Fruit fly (Drosophila melanogaster): Measurements from ENCODE around the gene ppk21.

The ppk21 gene

dm6 chr3R:29696359-29696758 is 31.8 kb downstream of the ppk21 start (continued):
- peak; percentile 18; the same call in 1 of the 2 replicates for TF ChIP-seq dan (GFP tag; IDR thresholded peaks at IDR 0.05)
- TF ChIP-seq ara (GFP tag; IDR thresholded peaks at IDR 0.05), result peak; percentile 38; the same call in 1 of the 2 replicates
- peak; percentile 65 for TF ChIP-seq CG10979 (tag; optimal IDR thresholded peaks at IDR 0.05)
- TF ChIP-seq CG17361 (GFP tag; IDR thresholded peaks at IDR 0.05), result 0 out of 3 replicates have a peak, but pooled peaks have one; percentile 13
- 0 out of 2 replicates have a peak, but pooled peaks have one; percentile 15 for TF ChIP-seq CG4360 (GFP tag; IDR thresholded peaks at IDR 0.05)
- TF ChIP-seq CG7839 (tag; optimal IDR thresholded peaks at IDR 0.05), result peak; percentile 13
- TF ChIP-seq CG1529 (GFP tag; optimal IDR thresholded peaks at IDR 0.05), result no peak
- peak; percentile 23 for TF ChIP-seq Xbp1 (GFP tag; optimal IDR thresholded peaks at IDR 0.05)
- TF ChIP-seq Dek (tag; optimal IDR thresholded peaks at IDR 0.05), result no peak
- peak; percentile 60; the same call in 1 of the 2 replicates for TF ChIP-seq Xrp1 (GFP tag; IDR thresholded peaks at IDR 0.05)
- TF ChIP-seq CG1602 (GFP tag; optimal IDR thresholded peaks at IDR 0.05), result peak; percentile 18
- no peak for TF ChIP-seq mld (GFP tag; IDR thresholded peaks at IDR 0.05; ENCODE audit: partially characterized antibody)
- no peak for TF ChIP-seq CG17359 (tag; optimal IDR thresholded peaks at IDR 0.05)
- no peak for TF ChIP-seq emc (GFP tag; optimal IDR thresholded peaks at IDR 0.05)
- TF ChIP-seq CG4424 (GFP tag; optimal IDR thresholded peaks at IDR 0.05), result peak; percentile 36
- peak; percentile 42 for TF ChIP-seq CG10267 (tag; optimal IDR thresholded peaks at IDR 0.05)
- TF ChIP-seq trem (tag; optimal IDR thresholded peaks at IDR 0.05), result peak; percentile 27
- peak; percentile 37 for TF ChIP-seq CG17829 (tag; optimal IDR thresholded peaks at IDR 0.05)
- peak; percentile 38 for TF ChIP-seq CG14710 (tag; optimal IDR thresholded peaks at IDR 0.05)
- TF ChIP-seq BEAF-32 (GFP tag; optimal IDR thresholded peaks at IDR 0.05), result no peak
- peak; percentile 63 for TF ChIP-seq CG1603 (tag; optimal IDR thresholded peaks at IDR 0.05)
- peak; percentile 33; the same call in 2 of the 3 replicates for TF ChIP-seq row (GFP tag; IDR thresholded peaks at IDR 0.05)
- TF ChIP-seq ken (GFP tag; IDR thresholded peaks at IDR 0.05), result 0 out of 3 replicates have a peak, but pooled peaks have one; percentile 16
- peak; percentile 89 for TF ChIP-seq sens (GFP tag)
- peak; percentile 42 for TF ChIP-seq Ssrp (tag; optimal IDR thresholded peaks at IDR 0.05)
- 0 out of 2 replicates have a peak, but pooled peaks have one; percentile 20 for TF ChIP-seq CG6689 (GFP tag; IDR thresholded peaks at IDR 0.05)
- peak; percentile 9; the same call in 1 of the 2 replicates for TF ChIP-seq sob (GFP tag; IDR thresholded peaks at IDR 0.05)
- TF ChIP-seq D (optimal IDR thresholded peaks at IDR 0.05), result no peak
- TF ChIP-seq D (GFP tag; optimal IDR thresholded peaks at IDR 0.05), result peak; percentile 11
- TF ChIP-seq Hey (tag; optimal IDR thresholded peaks at IDR 0.05), result no peak
- TF ChIP-seq Rx (GFP tag; IDR thresholded peaks at IDR 0.05), result no peak
- TF ChIP-seq tin (GFP tag; optimal IDR thresholded peaks at IDR 0.05), result peak; percentile 42
- TF ChIP-seq gem (tag; optimal IDR thresholded peaks at IDR 0.05), result peak; percentile 55
- TF ChIP-seq CG32772 (GFP tag; IDR thresholded peaks at IDR 0.05), result 0 out of 2 replicates have a peak, but pooled peaks have one; percentile 25
- no peak for TF ChIP-seq Hmr (GFP tag; optimal IDR thresholded peaks at IDR 0.05)
- peak; percentile 29 for TF ChIP-seq pnt (GFP tag; optimal IDR thresholded peaks at IDR 0.05)
- TF ChIP-seq bsh (GFP tag; optimal IDR thresholded peaks at IDR 0.05), result peak in 1 of 2 experiments; percentile 32
- peak; percentile 38 for TF ChIP-seq CG18262 (tag; optimal IDR thresholded peaks at IDR 0.05)
- peak; percentile 48 for TF ChIP-seq phol (tag; optimal IDR thresholded peaks at IDR 0.05)
- no peak for TF ChIP-seq odd (GFP tag; optimal IDR thresholded peaks at IDR 0.05)
- peak; percentile 17 for TF ChIP-seq Blimp-1 (GFP tag; optimal IDR thresholded peaks at IDR 0.05)
- peak; percentile 59 for TF ChIP-seq CG9727 (GFP tag; optimal IDR thresholded peaks at IDR 0.05)
- peak; percentile 71 for TF ChIP-seq dmrt11E (tag; optimal IDR thresholded peaks at IDR 0.05)
- peak; percentile 14 for TF ChIP-seq gsb-n (tag; optimal IDR thresholded peaks at IDR 0.05)
- peak; percentile 71 for TF ChIP-seq CG17328 (GFP tag; IDR thresholded peaks at IDR 0.05)
- TF ChIP-seq zen (tag; optimal IDR thresholded peaks at IDR 0.05), result peak; percentile 75
- TF ChIP-seq ac (GFP tag; optimal IDR thresholded peaks at IDR 0.05), result peak; percentile 16
- no peak for TF ChIP-seq Sry-δ (GFP tag; optimal IDR thresholded peaks at IDR 0.05)
- TF ChIP-seq zfh1 (GFP tag; IDR thresholded peaks at IDR 0.05), result peak; percentile 77
- TF ChIP-seq nmo (GFP tag; optimal IDR thresholded peaks at IDR 0.05), result peak; percentile 14

All from whole organism, embryonic.